Fruit fly (Drosophila melanogaster): ENCODE data around the gene CG14013.

DNA sequence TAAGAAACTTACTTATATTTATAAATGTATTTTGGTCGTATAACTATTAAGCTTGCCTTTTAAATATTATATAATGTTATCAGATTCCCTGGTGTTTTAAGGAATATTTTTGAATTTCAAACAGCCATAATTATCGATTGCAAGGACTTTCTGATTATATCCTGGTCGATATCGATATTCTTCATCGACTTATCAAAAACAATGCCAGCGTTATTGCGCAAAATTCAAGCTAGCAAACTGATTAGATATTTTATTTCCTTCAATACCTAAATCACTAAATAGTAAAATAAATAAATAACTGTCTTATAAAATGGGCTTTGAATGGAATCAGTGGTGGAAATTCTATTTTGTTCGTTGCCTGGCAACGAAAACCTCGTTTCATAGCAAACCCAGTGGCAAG is 36.3 kb downstream of the CG14013 start, which contains the start of gene CG14020:
- TF ChIP-seq EcR (GFP tag; optimal IDR thresholded peaks at IDR 0.05) (no peak), CG17806 (tag; optimal IDR thresholded peaks at IDR 0.05) (no peak), gl (tag; optimal IDR thresholded peaks at IDR 0.05) (no peak), CG34367 (tag; optimal IDR thresholded peaks at IDR 0.05) (no peak), CG12605 (GFP tag; IDR thresholded peaks at IDR 0.05) (no peak), CG10348 (GFP tag; IDR thresholded peaks at IDR 0.05) (no peak), D1 (tag; optimal IDR thresholded peaks at IDR 0.05) (no peak), Snoo (tag; optimal IDR thresholded peaks at IDR 0.05) (no peak), Ets98B (GFP tag; IDR thresholded peaks at IDR 0.05) (no peak), CG13204 (GFP tag; optimal IDR thresholded peaks at IDR 0.05) (no peak)

Data from whole organism, pupa.